Worm (Caenorhabditis elegans): Measurements from ENCODE around the gene ZK813.3.

Gene ZK813.3

ce11 chrX:3465785-3466184, 24.1 kb downstream of the ZK813.3 start, which contains the start of the genes ZK377.15 and sax-3:
TSS of gene ZK377.15 (minus strand) at chrX:3465885.
TSS of gene sax-3 (minus strand) at chrX:3465927.
- TF ChIP-seq ceh-31 (tag; optimal IDR thresholded peaks at IDR 0.05) (no peak), hlh-8 (tag; optimal IDR thresholded peaks at IDR 0.05) (no peak), ztf-16 (tag; optimal IDR thresholded peaks at IDR 0.05) (no peak), hlh-15 (tag; optimal IDR thresholded peaks at IDR 0.05) (no peak), K02D7.2 (tag; optimal IDR thresholded peaks at IDR 0.05) (no peak), pha-2 (tag; optimal IDR thresholded peaks at IDR 0.05) (no peak), ceh-24 (tag; optimal IDR thresholded peaks at IDR 0.05) (no peak), C08G9.2 (tag; optimal IDR thresholded peaks at IDR 0.05) (no peak), hlh-6 (tag; optimal IDR thresholded peaks at IDR 0.05) (no peak), mec-3 (tag; optimal IDR thresholded peaks at IDR 0.05; ENCODE audit: borderline replicate concordance) (no peak), lin-11 (tag; optimal IDR thresholded peaks at IDR 0.05) (no peak), zip-5 (tag; optimal IDR thresholded peaks at IDR 0.05) (no peak), ceh-18 (tag; optimal IDR thresholded peaks at IDR 0.05) (no peak), F13H6.1 (tag; optimal IDR thresholded peaks at IDR 0.05) (no peak), ama-1 (optimal IDR thresholded peaks at IDR 0.05) (no peak), dmd-4 (tag; optimal IDR thresholded peaks at IDR 0.05; ENCODE audit: borderline replicate concordance) (no peak)

ce11 chrX:3467004-3467761, 25.5 kb downstream of the ZK813.3 start:
- TF ChIP-seq tbx-2 (tag; optimal IDR thresholded peaks at IDR 0.05) (peak; percentile 9), ceh-48 (tag; optimal IDR thresholded peaks at IDR 0.05) (peak; percentile 36), unc-55 (GFP tag; optimal IDR thresholded peaks at IDR 0.05) (no peak), lim-6 (tag; optimal IDR thresholded peaks at IDR 0.05) (no peak), unc-42 (tag; optimal IDR thresholded peaks at IDR 0.05) (peak; percentile 56), sdc-2 (tag; optimal IDR thresholded peaks at IDR 0.05) (peak; percentile 42), elt-2 (tag; optimal IDR thresholded peaks at IDR 0.05) (peak; percentile 61), ceh-31 (tag; optimal IDR thresholded peaks at IDR 0.05) (peak; percentile 26)

- TF ChIP-seq dve-1 (tag; optimal IDR thresholded peaks at IDR 0.05) (no peak), ceh-9 (tag; optimal IDR thresholded peaks at IDR 0.05) (peak; percentile 19)
These were observed 26.3 kb downstream of the ZK813.3 start for ce11 chrX:3467958-3468357.

ce11 chrX:3469332-3469731, 27.7 kb downstream of the ZK813.3 start:
- TF ChIP-seq zip-5 (tag; optimal IDR thresholded peaks at IDR 0.05) (no peak), che-1 (tag; optimal IDR thresholded peaks at IDR 0.05) (no peak), dve-1 (tag; optimal IDR thresholded peaks at IDR 0.05) (no peak), ttx-3 (tag; optimal IDR thresholded peaks at IDR 0.05) (no peak), unc-42 (tag; optimal IDR thresholded peaks at IDR 0.05) (peak; percentile 92), unc-3 (GFP tag; conservative IDR thresholded peaks at IDR 0.05) (no peak), unc-3 (tag; optimal IDR thresholded peaks at IDR 0.05) (no peak), ceh-19 (GFP tag; optimal IDR thresholded peaks at IDR 0.05) (peak; percentile 47)

- TF ChIP-seq pat-9 (tag; optimal IDR thresholded peaks at IDR 0.05) (no peak), elt-2 (tag; optimal IDR thresholded peaks at IDR 0.05) (no peak), ttx-3 (tag; optimal IDR thresholded peaks at IDR 0.05) (no peak)
These were observed 28.7 kb downstream of the ZK813.3 start for ce11 chrX:3470307-3470706.

- no peak for TF ChIP-seq ztf-16 (tag; optimal IDR thresholded peaks at IDR 0.05)
- no peak for TF ChIP-seq npax-4 (tag; optimal IDR thresholded peaks at IDR 0.05)
- peak; percentile 26 for TF ChIP-seq ceh-2 (tag; optimal IDR thresholded peaks at IDR 0.05)
- peak; percentile 48 for TF ChIP-seq pha-2 (tag; optimal IDR thresholded peaks at IDR 0.05)
- TF ChIP-seq che-1 (tag; optimal IDR thresholded peaks at IDR 0.05) = peak; percentile 45
- TF ChIP-seq Y22D7AL.16 (tag; optimal IDR thresholded peaks at IDR 0.05) = no peak
- no peak for TF ChIP-seq ceh-19 (GFP tag; optimal IDR thresholded peaks at IDR 0.05)
- no peak for TF ChIP-seq C08G9.2 (tag; optimal IDR thresholded peaks at IDR 0.05)
- TF ChIP-seq syd-9 (tag; optimal IDR thresholded peaks at IDR 0.05) = peak; percentile 69
- TF ChIP-seq nfya-1 (tag; optimal IDR thresholded peaks at IDR 0.05) = peak; percentile 38
- no peak for TF ChIP-seq ceh-45 (GFP tag; IDR thresholded peaks at IDR 0.05)
- peak; percentile 28 for TF ChIP-seq rnt-1 (tag; optimal IDR thresholded peaks at IDR 0.05)
- TF ChIP-seq hlh-15 (tag; optimal IDR thresholded peaks at IDR 0.05) = no peak
- no peak for TF ChIP-seq ets-4 (tag; optimal IDR thresholded peaks at IDR 0.05)
- no peak for TF ChIP-seq ceh-6 (GFP tag; optimal IDR thresholded peaks at IDR 0.05)
- TF ChIP-seq hlh-6 (tag; optimal IDR thresholded peaks at IDR 0.05) = peak; percentile 31
- peak; percentile 48 for TF ChIP-seq ceh-34 (tag; optimal IDR thresholded peaks at IDR 0.05)
- TF ChIP-seq gmeb-2 (tag; optimal IDR thresholded peaks at IDR 0.05) = no peak
- no peak for TF ChIP-seq hlh-8 (tag; optimal IDR thresholded peaks at IDR 0.05)
These were observed 30.6 kb downstream of the ZK813.3 start for ce11 chrX:3472226-3472625.

All from whole organism, late embryonic.